Worm (Caenorhabditis elegans) whole organism, L1 larva: ENCODE results near the gene T27D12.1.

Experiments
- C04F5.9 ChIP-seq: sonication (generic microtip); optimal IDR thresholded peaks from 2 replicates; lab custom pipeline; 2016; ENCODE audit warnings: missing genetic modification characterization, missing compliant biosample characterization
- C16A3.4 ChIP-seq: fragments of 150-350 bp; optimal IDR thresholded peaks from 2 replicates; lab custom pipeline; 2014; ENCODE audit warnings: missing biosample characterization, missing genetic modification characterization
- F16B12.6 ChIP-seq: fragments of 150-350 bp; optimal IDR thresholded peaks from 2 replicates; lab custom pipeline; 2014; ENCODE audit warnings: missing biosample characterization, missing genetic modification characterization
- Y116A8C.19 ChIP-seq: sonication (generic microtip); optimal IDR thresholded peaks from 2 replicates; lab custom pipeline; 2016; ENCODE audit warnings: missing compliant biosample characterization, missing genetic modification characterization, borderline replicate concordance
- aly-2 ChIP-seq: fragments of 150-350 bp; optimal IDR thresholded peaks from 2 replicates; lab custom pipeline; 2014; ENCODE audit warnings: missing biosample characterization, missing genetic modification characterization
- ama-1 ChIP-seq: fragments of 150-350 bp; optimal IDR thresholded peaks from 2 replicates; lab custom pipeline; 2014
- blmp-1 ChIP-seq: fragments of 150-350 bp; optimal IDR thresholded peaks from 2 replicates; lab custom pipeline; 2014; ENCODE audit warnings: missing biosample characterization, missing genetic modification characterization
- ceh-63 ChIP-seq: fragments of 200-800 bp; sonication (Bioruptor generic); optimal IDR thresholded peaks from 2 replicates; lab custom pipeline; 2018; ENCODE audit warnings: mild to moderate bottlenecking, missing genetic modification characterization, missing compliant biosample characterization
- ceh-8 ChIP-seq: fragments of 200-800 bp; sonication (Bioruptor generic); optimal IDR thresholded peaks from 2 replicates; lab custom pipeline; 2018; ENCODE audit warnings: mild to moderate bottlenecking, missing genetic modification characterization, moderate library complexity, missing compliant biosample characterization
- ceh-82 ChIP-seq, 3 experiments: fragments of 150-350 bp in 1 of 3; sonication (generic microtip) in 2 of 3; optimal IDR thresholded peaks; 2 replicates each; lab custom pipeline; 2014 to 2017; ENCODE audit warnings: missing biosample characterization in 3 of 3, missing genetic modification characterization in 3 of 3
- ceh-88 ChIP-seq: fragments of 200-800 bp; sonication (Bioruptor generic); IDR thresholded peaks from 2 replicates; pipeline ENCODE4 v1.3.6; 2022; ENCODE audit warnings: missing genetic modification characterization, missing compliant biosample characterization
- ceh-90 ChIP-seq: sonication (generic microtip); optimal IDR thresholded peaks from 2 replicates; lab custom pipeline; 2016; ENCODE audit warnings: missing genetic modification characterization, missing compliant biosample characterization
- ces-1 ChIP-seq: fragments of 150-350 bp; optimal IDR thresholded peaks from 2 replicates; lab custom pipeline; 2014; ENCODE audit warnings: missing biosample characterization, missing genetic modification reagents, missing genetic modification characterization
- dsc-1 ChIP-seq: sonication (generic microtip); optimal IDR thresholded peaks from 2 replicates; lab custom pipeline; 2016; ENCODE audit warnings: mild to moderate bottlenecking, missing genetic modification characterization, missing compliant biosample characterization
- egl-13 ChIP-seq: sonication (generic microtip); optimal IDR thresholded peaks from 2 replicates; lab custom pipeline; 2016; ENCODE audit warnings: missing genotype, missing genetic modification reagents, missing genetic modification characterization, missing compliant biosample characterization
- egl-27 ChIP-seq, 2 experiments: fragments of 150-350 bp in 1 of 2; sonication (generic microtip); optimal IDR thresholded peaks; 3 replicates each; lab custom pipeline; 2017 to 2018; ENCODE audit warnings: missing biosample characterization in 2 of 2, missing genetic modification characterization in 2 of 2, missing genetic modification reagents in 2 of 2
- elt-3 ChIP-seq, 6 experiments: fragments of 150-350 bp in 1 of 6; sonication (generic microtip); optimal IDR thresholded peaks; 2 replicates each; lab custom pipeline; 2017 to 2018; ENCODE audit warnings: missing biosample characterization in 6 of 6, missing genetic modification characterization in 6 of 6, inconsistent platforms in 1 of 6
- ets-5 ChIP-seq: fragments of 200-800 bp; sonication (Bioruptor generic); IDR thresholded peaks from 2 replicates; pipeline ENCODE4 v1.3.6; 2022; ENCODE audit warnings: missing genetic modification characterization, missing compliant biosample characterization
- fkh-4 ChIP-seq: sonication (generic microtip); optimal IDR thresholded peaks from 2 replicates; lab custom pipeline; 2016; ENCODE audit warnings: missing compliant biosample characterization, missing genetic modification characterization, borderline replicate concordance
- fkh-8 ChIP-seq: sonication (generic microtip); optimal IDR thresholded peaks from 2 replicates; lab custom pipeline; 2016; ENCODE audit warnings: mild to moderate bottlenecking, missing genetic modification characterization, missing compliant biosample characterization
- hpl-2 ChIP-seq: fragments of 150-350 bp; optimal IDR thresholded peaks from 2 replicates; lab custom pipeline; 2014; ENCODE audit warnings: missing biosample characterization, missing genetic modification reagents, missing genetic modification characterization
- isw-1 ChIP-seq: fragments of 200-800 bp; sonication (Bioruptor generic); IDR thresholded peaks from 2 replicates; pipeline ENCODE4 v1.3.6; 2022; ENCODE audit warnings: missing genetic modification characterization, missing compliant biosample characterization
- lin-13 ChIP-seq: fragments of 150-350 bp; optimal IDR thresholded peaks from 2 replicates; lab custom pipeline; 2014; ENCODE audit warnings: missing biosample characterization, missing genetic modification reagents, missing genetic modification characterization
- lin-35 ChIP-seq, 2 experiments: fragments of 150-350 bp; optimal IDR thresholded peaks; 2 replicates each; lab custom pipeline; 2014; ENCODE audit warnings: missing biosample characterization in 2 of 2, missing genetic modification characterization in 2 of 2, missing genetic modification reagents in 2 of 2
- lsy-2 ChIP-seq, 2 experiments: fragments of 150-350 bp; optimal IDR thresholded peaks; 2 replicates each; lab custom pipeline; 2014; ENCODE audit warnings: missing biosample characterization in 2 of 2, missing genetic modification characterization in 2 of 2
- mab-9 ChIP-seq: fragments of 200-800 bp; sonication (Bioruptor generic); IDR thresholded peaks from 2 replicates; pipeline ENCODE4 v1.3.6; 2022; ENCODE audit warnings: missing genetic modification reagents, missing genetic modification characterization, missing compliant biosample characterization
- mdl-1 ChIP-seq, 2 experiments: fragments of 150-350 bp; optimal IDR thresholded peaks; 2 replicates each; lab custom pipeline; 2014 to 2017; ENCODE audit warnings: missing biosample characterization in 2 of 2, missing genetic modification characterization in 2 of 2, inconsistent platforms in 1 of 2
- mep-1 ChIP-seq: fragments of 150-350 bp; optimal IDR thresholded peaks from 2 replicates; lab custom pipeline; 2014; ENCODE audit warnings: missing biosample characterization, missing genetic modification characterization
- nhr-11 ChIP-seq: fragments of 150-350 bp; optimal IDR thresholded peaks from 2 replicates; lab custom pipeline; 2014; ENCODE audit warnings: missing biosample characterization, missing genetic modification characterization
- nhr-20 ChIP-seq: sonication (generic microtip); optimal IDR thresholded peaks from 2 replicates; lab custom pipeline; 2016; ENCODE audit warnings: mild to moderate bottlenecking, missing genetic modification characterization, missing compliant biosample characterization
- nhr-47 ChIP-seq: sonication (generic microtip); optimal IDR thresholded peaks from 2 replicates; lab custom pipeline; 2016; ENCODE audit warnings: mild to moderate bottlenecking, missing genetic modification characterization, moderate library complexity, missing compliant biosample characterization
- nhr-71 ChIP-seq: sonication (generic microtip); optimal IDR thresholded peaks from 2 replicates; lab custom pipeline; 2016; ENCODE audit warnings: mild to moderate bottlenecking, missing genetic modification characterization, moderate library complexity, missing compliant biosample characterization
- nhr-76 ChIP-seq: sonication (generic microtip); optimal IDR thresholded peaks from 2 replicates; lab custom pipeline; 2017; ENCODE audit warnings: missing biosample characterization, missing genetic modification characterization
- nhr-77 ChIP-seq: fragments of 150-350 bp; optimal IDR thresholded peaks from 2 replicates; lab custom pipeline; 2014; ENCODE audit warnings: missing biosample characterization, missing genetic modification characterization
- nhr-84 ChIP-seq: sonication (generic microtip); optimal IDR thresholded peaks from 2 replicates; lab custom pipeline; 2017; ENCODE audit warnings: missing biosample characterization, missing genetic modification characterization
- nhr-85 ChIP-seq: sonication (generic microtip); peaks from one replicate; lab custom pipeline; 2016; ENCODE audit warnings: missing genetic modification characterization, inconsistent platforms, missing compliant biosample characterization
- pag-3 ChIP-seq: sonication (generic microtip); optimal IDR thresholded peaks from 2 replicates; lab custom pipeline; 2017; ENCODE audit warnings: missing genetic modification characterization, mild to moderate bottlenecking, missing compliant biosample characterization, antibody characterized with exemption, borderline replicate concordance; ENCODE audit not compliant: insufficient read depth
- pax-3 ChIP-seq: fragments of 200-800 bp; sonication (Bioruptor generic); optimal IDR thresholded peaks from 2 replicates; lab custom pipeline; 2018; ENCODE audit warnings: mild to moderate bottlenecking, missing genetic modification characterization, moderate library complexity, missing compliant biosample characterization
- pqm-1 ChIP-seq: sonication (generic microtip); optimal IDR thresholded peaks from 3 replicates; lab custom pipeline; 2017; ENCODE audit warnings: missing biosample characterization, missing genetic modification characterization
- skn-1 ChIP-seq: fragments of 150-350 bp; optimal IDR thresholded peaks from 2 replicates; lab custom pipeline; 2014; ENCODE audit warnings: missing biosample characterization, missing genetic modification characterization
- snpc-4 ChIP-seq: fragments of 150-350 bp; optimal IDR thresholded peaks from 2 replicates; lab custom pipeline; 2014; ENCODE audit warnings: missing biosample characterization, missing genetic modification characterization
- snu-23 ChIP-seq: sonication (generic microtip); optimal IDR thresholded peaks from 2 replicates; lab custom pipeline; 2016; ENCODE audit warnings: missing genetic modification characterization, missing compliant biosample characterization
- sox-4 ChIP-seq: sonication (generic microtip); optimal IDR thresholded peaks from 2 replicates; lab custom pipeline; 2016; ENCODE audit warnings: missing genetic modification characterization, missing compliant biosample characterization
- sup-37 ChIP-seq: fragments of 200-800 bp; sonication (Bioruptor generic); optimal IDR thresholded peaks from 2 replicates; lab custom pipeline; 2018; ENCODE audit warnings: mild to moderate bottlenecking, missing genetic modification characterization, missing compliant biosample characterization
- swsn-7 ChIP-seq: sonication (generic microtip); optimal IDR thresholded peaks from 2 replicates; lab custom pipeline; 2016; ENCODE audit warnings: missing genetic modification characterization, missing compliant biosample characterization
- tlp-1 ChIP-seq: fragments of 150-350 bp; optimal IDR thresholded peaks from 2 replicates; lab custom pipeline; 2014; ENCODE audit warnings: missing biosample characterization, missing genetic modification characterization
- unc-130 ChIP-seq: fragments of 150-350 bp; optimal IDR thresholded peaks from 2 replicates; lab custom pipeline; 2017; ENCODE audit warnings: missing biosample characterization, missing genetic modification characterization, inconsistent platforms
- unc-30 ChIP-seq: sonication (generic microtip); optimal IDR thresholded peaks from 2 replicates; lab custom pipeline; 2017; ENCODE audit warnings: missing biosample characterization, missing genetic modification characterization
- unc-62 ChIP-seq: fragments of 150-350 bp; optimal IDR thresholded peaks from 2 replicates; lab custom pipeline; 2014; ENCODE audit warnings: missing biosample characterization, missing genetic modification reagents, missing genetic modification characterization
- unc-98 ChIP-seq: fragments of 200-800 bp; sonication (Bioruptor generic); IDR thresholded peaks from 2 replicates; pipeline ENCODE4 v1.3.6; 2022; ENCODE audit warnings: missing genetic modification characterization, missing compliant biosample characterization
- vab-15 ChIP-seq: sonication (generic microtip); optimal IDR thresholded peaks from 2 replicates; lab custom pipeline; 2017; ENCODE audit warnings: missing genotype, mild to moderate bottlenecking, missing genetic modification characterization, missing compliant biosample characterization
- zag-1 ChIP-seq: fragments of 150-350 bp; optimal IDR thresholded peaks from 2 replicates; lab custom pipeline; 2014; ENCODE audit warnings: missing biosample characterization, missing genetic modification characterization
- ztf-11 ChIP-seq, 2 experiments: sonication (generic microtip); optimal IDR thresholded peaks; 2 replicates each; lab custom pipeline; 2016 to 2017; ENCODE audit warnings: missing genetic modification characterization in 2 of 2, missing biosample characterization in 1 of 2, missing compliant biosample characterization in 1 of 2
- ztf-4 ChIP-seq: fragments of 150-350 bp; optimal IDR thresholded peaks from 2 replicates; lab custom pipeline; 2014; ENCODE audit warnings: missing biosample characterization, missing genetic modification characterization

T27D12.1 gene

ce11 chrII:11813895-11814369 is 28.5 kb upstream of the T27D12.1 start, which contains the start of gene F43G6.8:
Gene F43G6.8 (minus strand): TSS chrII:11814092.
- TF ChIP-seq unc-98 (GFP tag; lab: Robert Waterston, UW) (no peak), dsc-1 (tag; lab: Kevin White, UChicago) (no peak), ceh-90 (no peak), mdl-1 (tag; optimal IDR thresholded peaks at IDR 0.05; lab: Kevin White, UChicago) (peak in 1 of 2 experiments; percentile 76), swsn-7 (tag; lab: Kevin White, UChicago) (peak; percentile 35), ztf-11 (tag; optimal IDR thresholded peaks at IDR 0.05; lab: Kevin White, UChicago) (no peak), lin-35 (GFP tag; optimal IDR thresholded peaks at IDR 0.05; lab: Kevin White, UChicago) (peak; percentile 46 to 64), egl-27 (tag; optimal IDR thresholded peaks at IDR 0.05; lab: Kevin White, UChicago) (no peak), F16B12.6 (no peak), fkh-4 (no peak), nhr-11 (tag; lab: Kevin White, UChicago) (peak; percentile 55), ceh-8 (GFP tag; lab: Kevin White, UChicago) (no peak), snu-23 (GFP tag; lab: Kevin White, UChicago) (peak; percentile 62), fkh-8 (tag; lab: Kevin White, UChicago) (peak; percentile 75), blmp-1 (tag; lab: Kevin White, UChicago) (peak; percentile 97), ceh-63 (GFP tag; lab: Kevin White, UChicago) (no peak), sox-4 (tag; lab: Kevin White, UChicago) (no peak), hpl-2 (no peak), tlp-1 (no peak), skn-1 (tag; lab: Kevin White, UChicago) (peak; percentile 21), isw-1 (GFP tag; lab: Robert Waterston, UW) (0 out of 2 replicates have a peak, but pooled peaks have one; percentile 19), vab-15 (no peak), elt-3 (tag; optimal IDR thresholded peaks at IDR 0.05; lab: Kevin White, UChicago) (peak in 1 of 6 experiments; percentile 30), egl-13 (tag; lab: Kevin White, UChicago) (no peak), unc-30 (tag; lab: Kevin White, UChicago) (no peak), zag-1 (tag; lab: Kevin White, UChicago) (no peak), aly-2 (tag; lab: Kevin White, UChicago) (no peak), unc-62 (GFP tag; lab: Kevin White, UChicago) (no peak), nhr-47 (tag; lab: Kevin White, UChicago) (peak; percentile 47), nhr-20 (peak; percentile 59), lsy-2 (tag; optimal IDR thresholded peaks at IDR 0.05; lab: Kevin White, UChicago) (peak; percentile 42 to 72), pax-3 (tag; lab: Kevin White, UChicago) (no peak), ceh-82 (tag; optimal IDR thresholded peaks at IDR 0.05; lab: Kevin White, UChicago) (peak in 1 of 3 experiments; percentile 47), mab-9 (0 out of 2 replicates have a peak, but pooled peaks have one; percentile 33), C16A3.4 (tag; lab: Kevin White, UChicago) (peak; percentile 37), nhr-76 (no peak), Y116A8C.19 (no peak), mep-1 (tag; lab: Kevin White, UChicago) (peak; percentile 71), lin-13 (GFP tag; lab: Kevin White, UChicago) (peak; percentile 21), nhr-85 (no peak), snpc-4 (tag; lab: Kevin White, UChicago) (peak; percentile 44), ceh-88 (GFP tag; lab: Robert Waterston, UW) (no peak), nhr-77 (tag; lab: Kevin White, UChicago) (no peak), sup-37 (GFP tag; lab: Kevin White, UChicago) (no peak), ama-1 (lab: Kevin White, UChicago) (peak; percentile 52), pqm-1 (tag; lab: Kevin White, UChicago) (no peak), ets-5 (no peak), ces-1 (GFP tag; lab: Kevin White, UChicago) (no peak), C04F5.9 (tag; lab: Kevin White, UChicago) (no peak), nhr-84 (no peak), unc-130 (tag; lab: Kevin White, UChicago) (peak; percentile 58), pag-3 (tag; lab: Kevin White, UChicago) (no peak), nhr-71 (tag; lab: Kevin White, UChicago) (peak; percentile 61), ztf-4 (tag; lab: Kevin White, UChicago) (peak; percentile 2)
